Fruit fly (Drosophila melanogaster): Measurements from ENCODE around the gene Ir7f.

Gene Ir7f

DNA sequence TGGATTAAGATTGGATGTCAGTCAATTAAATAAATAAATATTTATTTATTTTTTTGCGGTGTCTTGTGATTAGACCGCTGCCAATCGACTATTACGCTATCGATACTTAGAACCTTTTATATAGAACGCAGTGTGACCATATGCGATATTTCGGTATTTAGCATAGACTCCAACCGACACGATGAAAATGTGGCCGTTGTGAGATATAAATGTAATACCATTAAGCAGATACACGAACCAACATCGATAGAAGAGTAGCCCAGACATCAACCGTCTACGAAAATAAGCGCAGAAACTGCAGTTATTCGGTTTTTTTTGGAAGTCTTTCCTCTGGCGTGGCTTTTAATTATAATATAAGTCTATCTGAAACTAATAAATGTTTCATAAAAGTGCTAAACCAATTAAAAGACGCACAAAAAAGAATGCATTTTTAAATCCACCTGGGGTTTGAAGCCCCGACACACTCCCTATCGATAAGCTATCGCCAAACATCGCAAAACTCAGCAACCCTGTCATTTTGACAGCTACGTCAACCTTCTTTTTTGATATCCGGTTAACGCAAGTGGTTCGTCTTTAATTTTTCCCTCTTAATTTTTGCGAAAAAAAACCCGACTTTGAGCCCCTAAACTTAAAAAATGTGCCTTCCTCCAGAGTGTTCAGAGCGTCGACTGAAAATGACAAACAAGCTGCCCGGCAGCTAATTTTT, 49.5 kb upstream of the Ir7f start, which contains the start of the genes Dhdds and RpS14a (continued):
- TF ChIP-seq lov (optimal IDR thresholded peaks at IDR 0.05) = no peak
- TF ChIP-seq lov (GFP tag; IDR thresholded peaks at IDR 0.05) = 0 out of 3 replicates have a peak, but pooled peaks have one; percentile 29
- TF ChIP-seq CG9609 (GFP tag; optimal IDR thresholded peaks at IDR 0.05) = peak; percentile 41
- no peak for TF ChIP-seq ATbp (GFP tag; optimal IDR thresholded peaks at IDR 0.05)
- TF ChIP-seq CG10366 (GFP tag; IDR thresholded peaks at IDR 0.05) = peak; percentile 14; the same call in 1 of the 2 replicates
- peak; percentile 34; the same call in 1 of the 2 replicates for TF ChIP-seq ato (GFP tag; IDR thresholded peaks at IDR 0.05; ENCODE audit: partially characterized antibody)
- no peak for TF ChIP-seq ems (GFP tag; optimal IDR thresholded peaks at IDR 0.05)
- peak; percentile 67 for TF ChIP-seq CG18599 (GFP tag; optimal IDR thresholded peaks at IDR 0.05)
- no peak for TF ChIP-seq GATAe (GFP tag; conservative IDR thresholded peaks at IDR 0.05)
- TF ChIP-seq sim (GFP tag; IDR thresholded peaks at IDR 0.05) = no peak
- peak; percentile 54 for TF ChIP-seq Vsx1 (GFP tag; optimal IDR thresholded peaks at IDR 0.05)
- TF ChIP-seq yki (optimal IDR thresholded peaks at IDR 0.05) = peak; percentile 22
- TF ChIP-seq Rx (GFP tag; IDR thresholded peaks at IDR 0.05) = peak; percentile 11; the same call in 1 of the 2 replicates
- 0 out of 3 replicates have a peak, but pooled peaks have one; percentile 54 for TF ChIP-seq H15 (GFP tag; IDR thresholded peaks at IDR 0.05)
- no peak for TF ChIP-seq repo (GFP tag; optimal IDR thresholded peaks at IDR 0.05)
- peak; percentile 74 for TF ChIP-seq CG15601 (tag; optimal IDR thresholded peaks at IDR 0.05)
- peak; percentile 57 for TF ChIP-seq CG12071 (GFP tag; optimal IDR thresholded peaks at IDR 0.05)
- peak in 1 of 2 experiments; percentile 47 for TF ChIP-seq crp (GFP tag; optimal IDR thresholded peaks at IDR 0.05)
- no peak for TF ChIP-seq chn (GFP tag; optimal IDR thresholded peaks at IDR 0.05)
- TF ChIP-seq CG34422 (GFP tag; IDR thresholded peaks at IDR 0.05) = peak; percentile 23; the same call in 1 of the 3 replicates
- peak; percentile 36 for TF ChIP-seq gem (tag; optimal IDR thresholded peaks at IDR 0.05)
- no peak for TF ChIP-seq CG8765 (GFP tag; IDR thresholded peaks at IDR 0.05)
- TF ChIP-seq Hmr (GFP tag; optimal IDR thresholded peaks at IDR 0.05) = peak; percentile 83
- no peak for TF ChIP-seq CG10321 (GFP tag; IDR thresholded peaks at IDR 0.05)
- peak; percentile 78 for TF ChIP-seq CG17568 (GFP tag; optimal IDR thresholded peaks at IDR 0.05)
- TF ChIP-seq Doc3 (GFP tag; IDR thresholded peaks at IDR 0.05; ENCODE audit: partially characterized antibody) = peak; percentile 69; the same call in 2 of the 3 replicates
- TF ChIP-seq pb (GFP tag; optimal IDR thresholded peaks at IDR 0.05) = peak; percentile 31
- TF ChIP-seq CG6175 (GFP tag; IDR thresholded peaks at IDR 0.05) = no peak
- no peak for TF ChIP-seq ab (GFP tag; optimal IDR thresholded peaks at IDR 0.05)
- TF ChIP-seq ewg (GFP tag; optimal IDR thresholded peaks at IDR 0.05) = peak; percentile 44
- TF ChIP-seq CG7963 (GFP tag; IDR thresholded peaks at IDR 0.05; ENCODE audit: partially characterized antibody) = peak; percentile 44; the same call in 1 of the 3 replicates
- peak; percentile 59 for TF ChIP-seq CG1233 (GFP tag; optimal IDR thresholded peaks at IDR 0.05)
- TF ChIP-seq ERR (GFP tag; optimal IDR thresholded peaks at IDR 0.05) = no peak
- TF ChIP-seq fu2 (GFP tag; optimal IDR thresholded peaks at IDR 0.05) = no peak
- no peak for TF ChIP-seq tgo (GFP tag; IDR thresholded peaks at IDR 0.05)
- TF ChIP-seq Sin3A (optimal IDR thresholded peaks at IDR 0.05) = peak; percentile 100
- TF ChIP-seq CG11456 (GFP tag; IDR thresholded peaks at IDR 0.05) = peak; percentile 52; the same call in 1 of the 3 replicates
- TF ChIP-seq CG16813 (GFP tag; IDR thresholded peaks at IDR 0.05; ENCODE audit: partially characterized antibody) = peak; percentile 83
- TF ChIP-seq CG2889 (GFP tag; IDR thresholded peaks at IDR 0.05) = no peak
- peak; percentile 5 for TF ChIP-seq grn (GFP tag; optimal IDR thresholded peaks at IDR 0.05)
- TF ChIP-seq org-1 (GFP tag; optimal IDR thresholded peaks at IDR 0.05) = peak; percentile 54
- TF ChIP-seq trem (tag; optimal IDR thresholded peaks at IDR 0.05) = peak; percentile 74
- peak; percentile 72 for TF ChIP-seq inv (GFP tag; IDR thresholded peaks at IDR 0.05; ENCODE audit: partially characterized antibody)
- TF ChIP-seq NFAT (GFP tag; IDR thresholded peaks at IDR 0.05) = peak; percentile 33; the same call in 1 of the 2 replicates
- peak; percentile 20 for TF ChIP-seq cwo (GFP tag; optimal IDR thresholded peaks at IDR 0.05)
- TF ChIP-seq ranshi (GFP tag; IDR thresholded peaks at IDR 0.05) = peak; percentile 8; the same call in 1 of the 2 replicates
- peak; percentile 70; the same call in 2 of the 3 replicates for TF ChIP-seq CG11560 (tag; IDR thresholded peaks at IDR 0.05)
- TF ChIP-seq Aef1 (GFP tag; IDR thresholded peaks at IDR 0.05) = no peak
- TF ChIP-seq CG32772 (GFP tag; IDR thresholded peaks at IDR 0.05) = no peak
- no peak for TF ChIP-seq CG6254 (GFP tag; optimal IDR thresholded peaks at IDR 0.05)
